Fruit fly (Drosophila melanogaster): Measurements from ENCODE around the gene CG13010.

Gene CG13010

dm6 chrX:16690499-16690898, 11.8 kb upstream of the CG13010 start (continued):
- peak; percentile 35 for TF ChIP-seq phol (tag; optimal IDR thresholded peaks at IDR 0.05)
- TF ChIP-seq gt (GFP tag; IDR thresholded peaks at IDR 0.05), result no peak
- TF ChIP-seq scrt (GFP tag; optimal IDR thresholded peaks at IDR 0.05), result no peak
- TF ChIP-seq fu2 (GFP tag; optimal IDR thresholded peaks at IDR 0.05), result no peak
- TF ChIP-seq Hr51 (GFP tag; optimal IDR thresholded peaks at IDR 0.05), result peak in 1 of 2 experiments; percentile 22
- TF ChIP-seq CG10366 (GFP tag; IDR thresholded peaks at IDR 0.05), result peak; percentile 42
- TF ChIP-seq h (optimal IDR thresholded peaks at IDR 0.05), result no peak
- TF ChIP-seq mirr (GFP tag; optimal IDR thresholded peaks at IDR 0.05), result no peak
- no peak for TF ChIP-seq lab (GFP tag; optimal IDR thresholded peaks at IDR 0.05)
- no peak for TF ChIP-seq CG12659 (GFP tag; optimal IDR thresholded peaks at IDR 0.05)
- TF ChIP-seq fd102C (GFP tag; optimal IDR thresholded peaks at IDR 0.05), result no peak
- TF ChIP-seq tap (tag; optimal IDR thresholded peaks at IDR 0.05), result no peak
- peak; percentile 47 for TF ChIP-seq unpg (GFP tag; optimal IDR thresholded peaks at IDR 0.05)
- peak; percentile 7 for TF ChIP-seq pnt (GFP tag; optimal IDR thresholded peaks at IDR 0.05)
- TF ChIP-seq peb (GFP tag; IDR thresholded peaks at IDR 0.05), result 0 out of 2 replicates have a peak, but pooled peaks have one; percentile 32
- no peak for TF ChIP-seq jumu (GFP tag; optimal IDR thresholded peaks at IDR 0.05)
- TF ChIP-seq CG12391 (tag; optimal IDR thresholded peaks at IDR 0.05), result no peak
- no peak for TF ChIP-seq Atf3 (GFP tag; optimal IDR thresholded peaks at IDR 0.05)
- TF ChIP-seq trh (GFP tag; optimal IDR thresholded peaks at IDR 0.05), result no peak
- TF ChIP-seq CG34224 (GFP tag; IDR thresholded peaks at IDR 0.05; ENCODE audit: partially characterized antibody), result no peak
- TF ChIP-seq ttk (GFP tag; IDR thresholded peaks at IDR 0.05), result 0 out of 2 replicates have a peak, but pooled peaks have one; percentile 36
- TF ChIP-seq D (optimal IDR thresholded peaks at IDR 0.05), result no peak
- peak; percentile 24 for TF ChIP-seq D (GFP tag; optimal IDR thresholded peaks at IDR 0.05)
- peak; percentile 45 for TF ChIP-seq CG7839 (tag; optimal IDR thresholded peaks at IDR 0.05)
- TF ChIP-seq CG30431 (GFP tag; optimal IDR thresholded peaks at IDR 0.05), result peak; percentile 16
- no peak for TF ChIP-seq Doc2 (GFP tag; IDR thresholded peaks at IDR 0.05)
- TF ChIP-seq lmd (GFP tag; IDR thresholded peaks at IDR 0.05), result peak; percentile 26; the same call in 1 of the 2 replicates
- TF ChIP-seq CG1603 (tag; optimal IDR thresholded peaks at IDR 0.05), result peak; percentile 42
- TF ChIP-seq gem (tag; optimal IDR thresholded peaks at IDR 0.05), result peak; percentile 46
- 0 out of 3 replicates have a peak, but pooled peaks have one; percentile 38 for TF ChIP-seq so (GFP tag; IDR thresholded peaks at IDR 0.05)
- peak; percentile 16 for TF ChIP-seq gsb-n (tag; optimal IDR thresholded peaks at IDR 0.05)
- no peak for TF ChIP-seq CG10431 (GFP tag; optimal IDR thresholded peaks at IDR 0.05)
- no peak for TF ChIP-seq CG13775 (GFP tag; optimal IDR thresholded peaks at IDR 0.05)
- no peak for TF ChIP-seq CG10959 (GFP tag; IDR thresholded peaks at IDR 0.05)
- TF ChIP-seq Blimp-1 (GFP tag; optimal IDR thresholded peaks at IDR 0.05), result peak; percentile 28
- TF ChIP-seq Pdp1 (GFP tag; optimal IDR thresholded peaks at IDR 0.05), result peak; percentile 11 to 34
- TF ChIP-seq E2f2 (GFP tag; IDR thresholded peaks at IDR 0.05), result no peak
- TF ChIP-seq gce (GFP tag; IDR thresholded peaks at IDR 0.05), result no peak
- TF ChIP-seq Max (GFP tag; optimal IDR thresholded peaks at IDR 0.05), result no peak
- peak; percentile 47 for TF ChIP-seq CG17328 (GFP tag; IDR thresholded peaks at IDR 0.05)
- no peak for TF ChIP-seq ab (GFP tag; optimal IDR thresholded peaks at IDR 0.05)
- TF ChIP-seq Hr39 (optimal IDR thresholded peaks at IDR 0.05), result no peak
- no peak for TF ChIP-seq Hmx (GFP tag; optimal IDR thresholded peaks at IDR 0.05)
- no peak for TF ChIP-seq CG8281 (tag; optimal IDR thresholded peaks at IDR 0.05)
- TF ChIP-seq CG12104 (GFP tag; optimal IDR thresholded peaks at IDR 0.05), result no peak
- TF ChIP-seq CG15269 (tag; optimal IDR thresholded peaks at IDR 0.05), result peak; percentile 14
- no peak for TF ChIP-seq Fer3 (tag; optimal IDR thresholded peaks at IDR 0.05)
- TF ChIP-seq CG6689 (GFP tag; IDR thresholded peaks at IDR 0.05), result peak; percentile 42; the same call in 1 of the 2 replicates
- peak; percentile 9 for TF ChIP-seq Antp (GFP tag; optimal IDR thresholded peaks at IDR 0.05)
- no peak for TF ChIP-seq CG30020 (tag; optimal IDR thresholded peaks at IDR 0.05)
- TF ChIP-seq zfh1 (GFP tag; IDR thresholded peaks at IDR 0.05), result peak; percentile 41; the same call in 1 of the 3 replicates
- no peak for TF ChIP-seq HLH54F (GFP tag; optimal IDR thresholded peaks at IDR 0.05)

Data from whole organism, embryonic.